Fruit fly (Drosophila melanogaster): ENCODE measurements around the gene Brms1.

Brms1 gene

DNA sequence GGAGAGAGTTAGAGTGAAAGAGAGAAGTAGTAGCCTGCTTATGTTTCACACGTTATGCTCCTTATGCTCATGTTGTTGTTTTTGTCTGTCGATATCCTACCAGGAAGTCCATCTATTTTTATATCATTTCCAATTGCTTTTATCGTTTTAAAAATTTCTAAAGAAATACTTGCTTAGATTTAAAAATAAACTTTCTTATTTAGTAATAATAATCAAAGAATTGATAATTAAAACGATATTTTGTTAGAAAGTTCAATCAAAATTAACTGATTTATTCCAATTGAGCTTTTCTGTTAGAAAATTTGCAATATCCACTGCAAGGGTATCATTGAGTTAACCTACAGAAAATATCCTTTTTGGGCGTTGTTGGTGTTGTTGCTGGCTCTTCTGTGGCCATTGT, 39.6 kb downstream of the Brms1 start (continued):
- TF ChIP-seq CG4318 (GFP tag; optimal IDR thresholded peaks at IDR 0.05) (no peak), CG11762 (GFP tag; optimal IDR thresholded peaks at IDR 0.05; ENCODE audit: insufficient read depth) (no peak)

dm6 chrX:12868605-12869004, 40.8 kb downstream of the Brms1 start:
- no peak for TF ChIP-seq fd85E (GFP tag; optimal IDR thresholded peaks at IDR 0.05)
- TF ChIP-seq Hr38 (GFP tag; optimal IDR thresholded peaks at IDR 0.05): no peak
- TF ChIP-seq eg (GFP tag; IDR thresholded peaks at IDR 0.05): no peak
- TF ChIP-seq CG4318 (GFP tag; optimal IDR thresholded peaks at IDR 0.05): no peak
- no peak for TF ChIP-seq Met (GFP tag; optimal IDR thresholded peaks at IDR 0.05)
- TF ChIP-seq Eip75B (GFP tag; optimal IDR thresholded peaks at IDR 0.05): no peak
- TF ChIP-seq ss (GFP tag; optimal IDR thresholded peaks at IDR 0.05): no peak
- no peak for TF ChIP-seq cyc (GFP tag; optimal IDR thresholded peaks at IDR 0.05)
- TF ChIP-seq CG11294 (GFP tag; IDR thresholded peaks at IDR 0.05): no peak

All from whole organism, prepupa.